Worm (Caenorhabditis elegans) whole organism, L4 larva: ENCODE data around the gene gst-31.

Experiments
- mdl-1 ChIP-seq, 2 experiments: fragments of 150-350 bp in 1 of 2; sonication (generic microtip) in 1 of 2; optimal IDR thresholded peaks; 2 replicates each; lab custom pipeline; 2014 to 2017; ENCODE audit warnings: missing biosample characterization in 2 of 2, missing genetic modification characterization in 2 of 2
- pqm-1 ChIP-seq: sonication (generic microtip); optimal IDR thresholded peaks from 2 replicates; lab custom pipeline; 2017; ENCODE audit warnings: missing biosample characterization, missing genetic modification characterization

- TF ChIP-seq pqm-1 (tag; lab: Kevin White, UChicago) = no peak
- TF ChIP-seq mdl-1 (tag; optimal IDR thresholded peaks at IDR 0.05; lab: Kevin White, UChicago) = no peak
These were observed 43.2 kb upstream of the gst-31 start for ce11 chrII:15217949-15218348.
